Worm (Caenorhabditis elegans): Measurements from ENCODE around the gene Y81B9A.1.

ce11 chrX:9210086-9210485 lies 17.8 kb downstream of the Y81B9A.1 start:
- TF ChIP-seq zfh-2 (GFP tag; conservative IDR thresholded peaks at IDR 0.05) (no peak), unc-62 (GFP tag; optimal IDR thresholded peaks at IDR 0.05) (no peak), ccch-3 (GFP tag; optimal IDR thresholded peaks at IDR 0.05) (no peak), attf-3 (GFP tag; conservative IDR thresholded peaks at IDR 0.05) (no peak), rpc-1 (optimal IDR thresholded peaks at IDR 0.05) (no peak), rpc-1 (tag; optimal IDR thresholded peaks at IDR 0.05) (no peak), lin-40 (tag; optimal IDR thresholded peaks at IDR 0.05) (no peak), let-607 (tag; optimal IDR thresholded peaks at IDR 0.05) (no peak), nhr-179 (tag; optimal IDR thresholded peaks at IDR 0.05) (no peak), F49E8.2 (tag; optimal IDR thresholded peaks at IDR 0.05; ENCODE audit: insufficient read depth) (no peak), lag-1 (GFP tag; IDR thresholded peaks at IDR 0.05) (no peak), ama-1 (optimal IDR thresholded peaks at IDR 0.05) (no peak), ama-1 (GFP tag; optimal IDR thresholded peaks at IDR 0.05) (no peak), F57C9.4 (tag; optimal IDR thresholded peaks at IDR 0.05) (no peak)
